Worm (Caenorhabditis elegans): ENCODE measurements around the gene mrps-18C.

DNA sequence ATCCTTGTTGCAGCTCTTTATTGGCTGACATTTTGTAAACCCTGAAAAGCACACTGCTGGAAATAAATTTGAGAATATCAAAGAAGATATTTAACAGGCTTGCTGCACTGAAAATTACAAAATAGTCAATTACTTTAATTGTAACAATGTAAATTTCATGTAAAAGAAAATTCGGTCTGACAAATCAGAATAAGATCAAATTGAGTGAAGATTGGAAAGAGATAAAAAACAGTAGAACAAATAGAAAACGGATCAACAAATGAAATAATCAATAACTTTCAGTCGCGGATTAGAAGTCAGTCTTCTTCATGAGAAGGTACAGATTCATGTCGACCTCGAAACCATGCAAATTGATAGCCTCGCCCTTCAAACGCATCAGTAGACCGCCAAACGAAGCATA, 18.3 kb upstream of the mrps-18C start, which contains the start of gene rars-1:
- TF ChIP-seq F13C5.2 (tag; optimal IDR thresholded peaks at IDR 0.05) (no peak), aly-1 (tag; optimal IDR thresholded peaks at IDR 0.05) (no peak), ama-1 (optimal IDR thresholded peaks at IDR 0.05) (no peak), ceh-36 (tag; optimal IDR thresholded peaks at IDR 0.05) (no peak), flt-1 (GFP tag; IDR thresholded peaks at IDR 0.05) (no peak), ceh-13 (GFP tag; optimal IDR thresholded peaks at IDR 0.05) (no peak), hnd-1 (tag; optimal IDR thresholded peaks at IDR 0.05) (no peak), tbx-37 (GFP tag; conservative IDR thresholded peaks at IDR 0.05) (no peak), sea-1 (GFP tag; conservative IDR thresholded peaks at IDR 0.05) (no peak), B0310.2 (tag; optimal IDR thresholded peaks at IDR 0.05) (no peak)

All from whole organism, early embryonic.